Worm (Caenorhabditis elegans) whole organism, early embryonic: ENCODE data around the gene R08C7.5.

Experiments used
- ama-1 ChIP-seq: fragments of 150-350 bp; optimal IDR thresholded peaks from 2 replicates; lab custom pipeline; 2014
- scrt-1 ChIP-seq: fragments of 200-800 bp; sonication (Bioruptor generic); IDR thresholded peaks from 2 replicates; pipeline ENCODE4 v1.3.6; 2022; ENCODE audit warnings: missing genetic modification characterization, missing compliant biosample characterization

DNA sequence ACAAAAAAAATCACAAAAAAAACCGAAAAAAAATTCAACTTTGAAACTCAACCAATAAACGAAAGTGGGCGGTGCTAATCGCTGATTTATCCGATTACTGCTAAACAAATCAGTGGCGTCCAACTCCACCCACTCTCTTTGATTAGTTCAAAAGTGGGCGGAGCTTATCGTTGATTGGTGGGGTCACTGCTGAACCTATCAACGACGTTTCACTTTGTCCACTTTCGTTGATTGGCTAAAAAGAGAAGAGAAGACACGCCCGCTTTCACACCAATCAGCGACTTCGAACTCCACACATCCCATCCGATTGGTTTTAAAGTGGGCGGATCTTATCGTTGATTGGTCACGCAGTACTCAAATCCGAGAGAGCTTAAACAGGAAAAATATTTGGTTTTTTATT lies 6.1 kb upstream of the R08C7.5 start:
- TF ChIP-seq ama-1 (lab: Kevin White, UChicago) = no peak
- no peak for TF ChIP-seq scrt-1 (GFP tag; lab: Robert Waterston, UW)
